Fruit fly (Drosophila melanogaster): ENCODE results near the gene CG46460.
A peak's percentile ranks its signal among the peaks of the same experiment; 100 is the strongest.

The CG46460 gene

DNA sequence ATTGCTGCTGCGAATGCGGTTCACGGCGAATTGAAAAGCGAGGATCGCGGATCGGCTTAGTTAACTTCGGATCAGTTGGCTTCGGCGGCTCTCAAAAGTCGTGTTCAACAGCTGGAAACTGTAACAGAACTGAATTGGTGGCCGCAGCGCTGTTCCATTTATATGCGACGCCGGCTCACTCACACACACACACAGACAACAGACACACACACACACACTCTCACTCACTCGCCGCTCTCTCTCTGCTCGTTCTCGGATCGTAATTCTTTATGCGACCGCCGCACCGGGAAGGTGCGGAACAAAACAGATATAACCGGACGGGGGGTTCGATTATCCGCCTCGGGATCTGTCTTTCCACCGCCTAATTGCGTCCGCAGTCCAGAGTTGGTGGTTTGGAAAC lies at the start of gene CG46460:
Gene CG46460, minus strand, starts transcription at position 139 of the 400 bp plus-strand sequence.
- TF ChIP-seq Hr96 (GFP tag; optimal IDR thresholded peaks at IDR 0.05) (peak; percentile 48), cic (GFP tag; optimal IDR thresholded peaks at IDR 0.05) (peak; percentile 18), Clk (GFP tag; optimal IDR thresholded peaks at IDR 0.05) (peak; percentile 15), bab1 (GFP tag; optimal IDR thresholded peaks at IDR 0.05) (peak; percentile 3), CG14711 (tag; optimal IDR thresholded peaks at IDR 0.05) (no peak), tj (GFP tag; optimal IDR thresholded peaks at IDR 0.05) (peak; percentile 25), ovo (GFP tag; optimal IDR thresholded peaks at IDR 0.05) (no peak), kay (GFP tag; ENCODE audit: borderline replicate concordance) (no peak)

DNA sequence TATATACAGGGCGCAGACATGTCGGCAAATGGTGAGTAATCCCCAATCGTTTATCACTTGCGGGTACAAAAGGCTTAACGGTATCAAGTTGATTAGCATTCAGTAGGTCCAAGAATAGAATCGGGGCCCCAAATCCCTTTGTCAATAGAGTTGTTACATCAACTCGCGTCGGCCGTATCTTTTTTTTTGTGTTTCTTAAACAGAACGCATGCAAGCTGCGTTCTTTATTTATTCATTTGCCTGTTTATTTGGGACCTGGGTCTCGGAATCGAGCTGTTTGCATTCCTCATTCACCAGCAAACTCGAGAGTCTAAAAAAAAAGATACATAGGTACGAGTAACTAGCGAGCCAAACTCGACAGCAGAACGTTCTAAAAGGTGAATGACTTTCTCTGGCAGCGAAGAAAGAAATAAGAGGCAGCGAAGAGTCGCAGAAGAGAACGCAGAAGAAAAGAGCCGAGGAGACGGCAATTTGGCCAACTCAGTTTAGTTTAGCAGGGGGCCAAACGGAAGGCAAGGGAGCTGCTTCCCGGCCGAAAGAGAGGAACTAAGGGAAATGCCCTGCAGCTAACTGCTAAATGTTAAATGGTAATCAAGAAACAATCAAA lies 45.2 kb upstream of the CG46460 start:
- TF ChIP-seq ovo (GFP tag; optimal IDR thresholded peaks at IDR 0.05): no peak
- no peak for TF ChIP-seq pad (GFP tag; optimal IDR thresholded peaks at IDR 0.05)
- TF ChIP-seq toe (GFP tag; optimal IDR thresholded peaks at IDR 0.05): no peak
- no peak for TF ChIP-seq CG33017 (tag; optimal IDR thresholded peaks at IDR 0.05)
- no peak for TF ChIP-seq CG1620 (GFP tag; optimal IDR thresholded peaks at IDR 0.05)
- TF ChIP-seq bab1 (GFP tag; optimal IDR thresholded peaks at IDR 0.05): no peak
- TF ChIP-seq Hr96 (GFP tag; optimal IDR thresholded peaks at IDR 0.05): no peak

DNA sequence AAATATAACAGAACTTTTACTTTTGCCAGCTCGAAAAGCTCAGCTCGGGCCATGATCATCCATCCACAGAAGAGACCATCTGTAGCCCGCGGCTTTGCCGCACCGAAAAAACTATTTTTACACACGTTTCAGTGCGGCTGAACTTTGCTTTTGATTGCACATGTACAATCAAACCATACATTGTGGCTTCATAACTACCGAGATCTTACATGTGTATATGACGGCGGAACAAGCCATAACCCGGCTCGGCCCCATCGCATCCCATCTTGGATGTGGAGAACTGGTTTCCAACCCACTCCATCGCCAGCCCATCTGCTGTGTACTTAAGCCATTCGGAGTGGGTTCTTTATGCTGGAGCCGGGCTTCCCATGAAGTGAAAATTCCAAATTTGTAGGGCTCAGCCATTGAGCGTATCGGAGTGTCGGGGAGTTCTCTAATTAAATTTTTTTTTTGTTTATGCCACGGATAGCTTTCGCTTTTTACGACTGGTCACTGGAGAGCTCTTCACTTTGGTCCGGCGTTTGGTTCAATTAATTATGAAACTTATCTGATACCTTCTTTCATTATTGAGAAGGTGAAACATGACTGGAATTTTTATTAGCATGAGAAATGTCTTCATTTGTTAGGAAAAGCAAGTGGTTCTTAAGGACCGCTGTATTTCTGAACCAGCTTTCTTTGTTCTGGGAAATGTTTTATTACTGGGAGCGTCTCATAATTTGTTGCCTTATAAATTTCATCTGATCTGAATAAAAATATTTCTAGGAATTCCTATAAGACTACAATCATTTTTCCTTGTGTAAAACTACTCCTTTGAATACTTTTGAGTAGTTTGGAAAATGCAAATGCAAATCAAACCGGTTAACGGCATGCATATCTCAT lies 44.1 kb upstream of the CG46460 start:
- TF ChIP-seq Mnt (GFP tag; optimal IDR thresholded peaks at IDR 0.05) (no peak), bab1 (GFP tag; optimal IDR thresholded peaks at IDR 0.05) (no peak), ovo (GFP tag; optimal IDR thresholded peaks at IDR 0.05) (no peak), CG12768 (GFP tag; optimal IDR thresholded peaks at IDR 0.05) (no peak), CG7045 (GFP tag; optimal IDR thresholded peaks at IDR 0.05) (no peak), cnc (optimal IDR thresholded peaks at IDR 0.05) (no peak), kay (GFP tag; ENCODE audit: borderline replicate concordance) (no peak), CG14711 (tag; optimal IDR thresholded peaks at IDR 0.05) (no peak), cic (GFP tag; optimal IDR thresholded peaks at IDR 0.05) (no peak), toe (GFP tag; optimal IDR thresholded peaks at IDR 0.05) (no peak), Crg-1 (GFP tag; optimal IDR thresholded peaks at IDR 0.05) (no peak), CG1620 (GFP tag; optimal IDR thresholded peaks at IDR 0.05) (no peak)

DNA sequence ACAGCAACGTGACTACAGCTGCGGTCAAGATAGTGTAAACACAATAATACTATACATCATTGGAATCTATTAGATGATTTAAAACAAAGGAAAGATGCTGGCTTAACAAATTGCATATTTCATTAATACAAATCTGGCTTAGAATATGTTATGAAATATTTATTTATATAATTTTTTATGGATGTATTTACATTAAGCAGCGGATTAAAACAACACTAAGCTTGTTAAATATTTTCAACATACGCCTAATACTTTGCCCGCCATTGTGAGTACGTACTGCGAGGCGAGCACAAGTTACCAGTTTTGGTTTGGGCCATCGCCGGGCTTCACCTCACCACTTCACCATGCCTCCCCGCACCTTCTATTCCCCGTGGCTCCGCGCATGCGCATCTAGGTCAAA lies 42.8 kb upstream of the CG46460 start:
- no peak for TF ChIP-seq Hr96 (GFP tag; optimal IDR thresholded peaks at IDR 0.05)
- no peak for TF ChIP-seq Mnt (GFP tag; optimal IDR thresholded peaks at IDR 0.05)
- TF ChIP-seq CG1620 (GFP tag; optimal IDR thresholded peaks at IDR 0.05): no peak
- TF ChIP-seq CG5204 (GFP tag; optimal IDR thresholded peaks at IDR 0.05): no peak
- TF ChIP-seq tj (GFP tag; optimal IDR thresholded peaks at IDR 0.05): no peak
- no peak for TF ChIP-seq bab1 (GFP tag; optimal IDR thresholded peaks at IDR 0.05)
- TF ChIP-seq cic (GFP tag; optimal IDR thresholded peaks at IDR 0.05): no peak
- no peak for TF ChIP-seq CG14711 (tag; optimal IDR thresholded peaks at IDR 0.05)
- TF ChIP-seq toe (GFP tag; optimal IDR thresholded peaks at IDR 0.05): no peak
- TF ChIP-seq kay (GFP tag; ENCODE audit: borderline replicate concordance): no peak
- no peak for TF ChIP-seq cnc (optimal IDR thresholded peaks at IDR 0.05)
- TF ChIP-seq ovo (GFP tag; optimal IDR thresholded peaks at IDR 0.05): no peak
- no peak for TF ChIP-seq CG11617 (GFP tag; optimal IDR thresholded peaks at IDR 0.05)
- TF ChIP-seq pad (GFP tag; optimal IDR thresholded peaks at IDR 0.05): no peak
- no peak for TF ChIP-seq Crg-1 (GFP tag; optimal IDR thresholded peaks at IDR 0.05)
- TF ChIP-seq CG33017 (tag; optimal IDR thresholded peaks at IDR 0.05): no peak
- no peak for TF ChIP-seq CG12768 (GFP tag; optimal IDR thresholded peaks at IDR 0.05)
- TF ChIP-seq Clk (GFP tag; optimal IDR thresholded peaks at IDR 0.05): no peak

DNA sequence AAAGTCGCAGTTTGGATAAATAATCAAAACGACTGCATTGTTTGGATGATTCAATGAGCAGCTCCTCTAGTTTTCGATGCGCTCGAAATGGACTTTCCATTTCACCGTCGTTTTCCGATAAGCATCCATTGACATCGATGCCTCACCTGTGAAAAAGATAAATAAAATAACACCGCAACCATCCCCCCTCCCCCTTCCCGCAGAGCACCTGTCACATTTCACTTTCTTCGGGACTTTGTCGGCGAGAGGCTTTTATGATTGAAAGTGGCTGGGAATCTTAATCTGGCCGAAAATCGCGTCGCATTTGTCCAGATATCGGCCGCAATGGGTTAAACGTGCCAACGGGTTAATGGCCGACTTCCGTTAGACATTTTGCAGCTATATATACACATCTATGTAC lies 42.1 kb upstream of the CG46460 start:
- TF ChIP-seq Mnt (GFP tag; optimal IDR thresholded peaks at IDR 0.05) (no peak), kay (GFP tag; ENCODE audit: borderline replicate concordance) (no peak), pad (GFP tag; optimal IDR thresholded peaks at IDR 0.05) (no peak), ovo (GFP tag; optimal IDR thresholded peaks at IDR 0.05) (no peak), CG1620 (GFP tag; optimal IDR thresholded peaks at IDR 0.05) (no peak), CG5204 (GFP tag; optimal IDR thresholded peaks at IDR 0.05) (no peak), CG11617 (GFP tag; optimal IDR thresholded peaks at IDR 0.05) (no peak), CG14711 (tag; optimal IDR thresholded peaks at IDR 0.05) (no peak), toe (GFP tag; optimal IDR thresholded peaks at IDR 0.05) (no peak), Clk (GFP tag; optimal IDR thresholded peaks at IDR 0.05) (no peak), CG33017 (tag; optimal IDR thresholded peaks at IDR 0.05) (no peak), cic (GFP tag; optimal IDR thresholded peaks at IDR 0.05) (no peak), Crg-1 (GFP tag; optimal IDR thresholded peaks at IDR 0.05) (no peak)

DNA sequence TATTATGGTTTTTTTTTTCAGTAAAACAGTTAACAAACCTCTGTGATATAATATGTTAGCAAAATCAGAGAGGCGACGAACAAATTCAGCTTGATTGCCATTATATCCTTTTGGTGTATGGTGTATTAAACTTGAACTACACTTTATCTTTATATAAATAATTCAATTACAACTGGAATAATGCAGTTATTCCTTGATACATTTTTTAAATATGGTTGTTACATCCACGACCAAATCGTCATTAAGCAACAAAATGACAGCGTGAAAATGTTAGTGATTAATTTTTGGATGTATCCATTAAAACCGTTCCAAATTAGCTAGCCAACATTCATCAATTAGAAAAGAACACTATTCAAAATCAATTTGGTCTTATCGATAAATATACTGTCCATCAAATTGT lies 40.3 kb upstream of the CG46460 start, which contains the start of gene CG33764:
Gene CG33764, minus strand, starts transcription at position 101 of the 400 bp plus-strand sequence.
- no peak for TF ChIP-seq Hr96 (GFP tag; optimal IDR thresholded peaks at IDR 0.05)
- TF ChIP-seq CG14711 (tag; optimal IDR thresholded peaks at IDR 0.05): no peak

DNA sequence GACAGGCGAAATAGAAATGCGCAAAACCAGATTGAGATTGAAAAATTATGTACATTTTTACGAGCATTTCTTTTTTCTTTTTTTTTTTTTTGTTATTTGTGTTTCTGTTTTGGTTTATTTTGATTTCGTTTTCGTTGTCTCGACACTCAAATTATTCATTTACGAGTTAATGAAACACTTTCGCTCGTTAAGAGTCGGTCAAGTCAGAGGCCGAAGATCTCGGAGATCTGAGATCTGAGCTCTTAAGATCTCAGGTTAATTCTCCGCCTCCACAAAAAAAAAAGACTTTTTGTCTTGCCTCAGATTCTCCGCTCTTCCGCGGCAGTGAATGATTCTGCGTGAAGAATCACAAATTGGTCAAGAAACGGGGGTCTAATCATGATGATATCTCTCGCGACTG lies 38.7 kb upstream of the CG46460 start:
- TF ChIP-seq CG11617 (GFP tag; optimal IDR thresholded peaks at IDR 0.05): no peak
- TF ChIP-seq CG7101 (tag; optimal IDR thresholded peaks at IDR 0.05): no peak
- TF ChIP-seq cic (GFP tag; optimal IDR thresholded peaks at IDR 0.05): no peak
- TF ChIP-seq CG14711 (tag; optimal IDR thresholded peaks at IDR 0.05): no peak
- TF ChIP-seq cnc (optimal IDR thresholded peaks at IDR 0.05): no peak
- no peak for TF ChIP-seq CG12768 (GFP tag; optimal IDR thresholded peaks at IDR 0.05)
- TF ChIP-seq bab1 (GFP tag; optimal IDR thresholded peaks at IDR 0.05): no peak
- TF ChIP-seq pad (GFP tag; optimal IDR thresholded peaks at IDR 0.05): no peak
- no peak for TF ChIP-seq CG7045 (GFP tag; optimal IDR thresholded peaks at IDR 0.05)
- no peak for TF ChIP-seq kay (GFP tag; ENCODE audit: borderline replicate concordance)
- no peak for TF ChIP-seq CG1620 (GFP tag; optimal IDR thresholded peaks at IDR 0.05)
- no peak for TF ChIP-seq ovo (GFP tag; optimal IDR thresholded peaks at IDR 0.05)
- TF ChIP-seq CG5204 (GFP tag; optimal IDR thresholded peaks at IDR 0.05): no peak
- TF ChIP-seq tj (GFP tag; optimal IDR thresholded peaks at IDR 0.05): no peak
- TF ChIP-seq toe (GFP tag; optimal IDR thresholded peaks at IDR 0.05): no peak
- no peak for TF ChIP-seq Clk (GFP tag; optimal IDR thresholded peaks at IDR 0.05)
